Fruit fly (Drosophila melanogaster): ENCODE results near the gene Cont.

The Cont gene

dm6 chr3R:4419482-4419881 is 38.4 kb downstream of the Cont start, which contains the start of gene CG32944:
CG32944 (minus strand) TSS chr3R:4419578.
- TF ChIP-seq CG11294 (GFP tag; IDR thresholded peaks at IDR 0.05) (no peak), CG7368 (GFP tag; optimal IDR thresholded peaks at IDR 0.05) (no peak), Smox (GFP tag; optimal IDR thresholded peaks at IDR 0.05) (no peak), cyc (GFP tag; optimal IDR thresholded peaks at IDR 0.05) (no peak), vri (GFP tag; optimal IDR thresholded peaks at IDR 0.05) (no peak), Ets96B (tag; optimal IDR thresholded peaks at IDR 0.05) (no peak), fkh (GFP tag; optimal IDR thresholded peaks at IDR 0.05) (no peak), CG9139 (GFP tag; optimal IDR thresholded peaks at IDR 0.05) (no peak), CG34406 (GFP tag; optimal IDR thresholded peaks at IDR 0.05) (no peak), svp (GFP tag) (no peak), CG16779 (tag; optimal IDR thresholded peaks at IDR 0.05) (no peak), pdm3 (GFP tag; optimal IDR thresholded peaks at IDR 0.05) (no peak), CG8319 (GFP tag; optimal IDR thresholded peaks at IDR 0.05) (no peak)

dm6 chr3R:4426730-4427129 is 45.6 kb downstream of the Cont start, which contains the start of gene CG31525:
CG31525 (plus strand) TSS chr3R:4427030.
- TF ChIP-seq Blimp-1 (GFP tag; optimal IDR thresholded peaks at IDR 0.05) (no peak), achi (GFP tag; optimal IDR thresholded peaks at IDR 0.05) (no peak), spab (GFP tag; optimal IDR thresholded peaks at IDR 0.05) (no peak), CG9139 (GFP tag; optimal IDR thresholded peaks at IDR 0.05) (no peak), dsx (GFP tag; optimal IDR thresholded peaks at IDR 0.05; ENCODE audit: poor library complexity, severe bottlenecking) (no peak), ss (GFP tag; optimal IDR thresholded peaks at IDR 0.05) (no peak), lz (GFP tag; optimal IDR thresholded peaks at IDR 0.05) (no peak), CG16779 (tag; optimal IDR thresholded peaks at IDR 0.05) (no peak), eg (GFP tag; IDR thresholded peaks at IDR 0.05) (no peak), fd59A (GFP tag; optimal IDR thresholded peaks at IDR 0.05) (no peak), CG4318 (GFP tag; optimal IDR thresholded peaks at IDR 0.05) (no peak), CG6792 (GFP tag; optimal IDR thresholded peaks at IDR 0.05) (no peak), CG15336 (GFP tag; IDR thresholded peaks at IDR 0.05) (no peak), CG32006 (GFP tag; optimal IDR thresholded peaks at IDR 0.05) (no peak), CG31627 (GFP tag; optimal IDR thresholded peaks at IDR 0.05) (no peak), cyc (GFP tag; optimal IDR thresholded peaks at IDR 0.05) (no peak)

dm6 chr3R:4428585-4429464 is 47.7 kb downstream of the Cont start, which contains the start of gene srl:
srl (minus strand) TSS chr3R:4429335.
- TF ChIP-seq CG10631 (GFP tag; optimal IDR thresholded peaks at IDR 0.05) (no peak), esn (GFP tag; optimal IDR thresholded peaks at IDR 0.05) (peak; percentile 19)

dm6 chr3R:4433441-4434077 is 52.5 kb downstream of the Cont start, which contains the start of the genes eIF3a and CG1074:
eIF3a (minus strand) TSS chr3R:4433895.
CG1074 (plus strand) TSS chr3R:4433965.
- TF ChIP-seq Eip78C (GFP tag) (peak; percentile 87), CG32006 (GFP tag; optimal IDR thresholded peaks at IDR 0.05) (no peak), OdsH (GFP tag; optimal IDR thresholded peaks at IDR 0.05) (no peak), CG1621 (tag; optimal IDR thresholded peaks at IDR 0.05) (peak; percentile 52), CG3919 (GFP tag; optimal IDR thresholded peaks at IDR 0.05) (no peak), esn (GFP tag; optimal IDR thresholded peaks at IDR 0.05) (peak; percentile 75), fd85E (GFP tag; optimal IDR thresholded peaks at IDR 0.05) (no peak), CG8319 (GFP tag; optimal IDR thresholded peaks at IDR 0.05) (no peak), CG3032 (tag; optimal IDR thresholded peaks at IDR 0.05) (peak; percentile 52), CG6854 (GFP tag; optimal IDR thresholded peaks at IDR 0.05) (peak; percentile 85), spab (GFP tag; optimal IDR thresholded peaks at IDR 0.05) (no peak), CG4318 (GFP tag; optimal IDR thresholded peaks at IDR 0.05) (no peak), CG11902 (GFP tag; optimal IDR thresholded peaks at IDR 0.05) (no peak), Ets96B (tag; optimal IDR thresholded peaks at IDR 0.05) (peak; percentile 18), Ets21C (GFP tag; optimal IDR thresholded peaks at IDR 0.05) (no peak), salr (GFP tag; optimal IDR thresholded peaks at IDR 0.05) (peak in 1 of 2 experiments; percentile 19), lz (GFP tag; optimal IDR thresholded peaks at IDR 0.05) (peak; percentile 64), Met (GFP tag; optimal IDR thresholded peaks at IDR 0.05) (no peak), CG31627 (GFP tag; optimal IDR thresholded peaks at IDR 0.05) (peak; percentile 64), cyc (GFP tag; optimal IDR thresholded peaks at IDR 0.05) (no peak), Eip75B (GFP tag; optimal IDR thresholded peaks at IDR 0.05) (no peak), Sox15 (GFP tag; optimal IDR thresholded peaks at IDR 0.05) (peak; percentile 7), Sox102F (GFP tag; optimal IDR thresholded peaks at IDR 0.05) (no peak), CG6163 (GFP tag; IDR thresholded peaks at IDR 0.05) (peak; percentile 77; the same call in 2 of the 3 replicates)

Measured in whole organism, prepupa.